Worm (Caenorhabditis elegans): ENCODE data around the gene clec-163.

DNA sequence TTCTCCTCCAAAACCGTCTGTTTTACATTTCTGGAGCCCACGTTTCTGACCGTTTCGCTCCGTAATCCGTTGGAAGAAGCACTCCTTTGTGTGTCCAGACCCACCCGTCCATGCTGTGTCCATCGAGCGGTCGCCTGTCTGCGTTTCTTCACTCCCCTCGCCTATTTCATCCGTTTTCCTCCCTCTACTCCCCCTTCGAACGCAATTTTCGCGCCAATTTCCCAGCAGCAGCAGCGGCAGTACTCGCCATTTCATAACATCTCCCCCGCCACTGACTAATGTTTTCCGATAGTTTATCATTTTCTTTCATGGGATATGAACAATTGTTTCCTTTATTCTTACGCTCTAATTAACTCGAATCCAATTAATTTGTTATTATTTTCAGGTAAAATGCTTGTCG lies 13.8 kb downstream of the clec-163 start:
- TF ChIP-seq ama-1 (optimal IDR thresholded peaks at IDR 0.05): no peak
- TF ChIP-seq fos-1 (tag; optimal IDR thresholded peaks at IDR 0.05): no peak
- no peak for TF ChIP-seq unc-98 (GFP tag; IDR thresholded peaks at IDR 0.05)
- TF ChIP-seq nhr-77 (tag; optimal IDR thresholded peaks at IDR 0.05): no peak
- TF ChIP-seq efl-1 (optimal IDR thresholded peaks at IDR 0.05): peak; percentile 29 to 80
- TF ChIP-seq efl-1 (GFP tag; optimal IDR thresholded peaks at IDR 0.05 in 1 of 2): peak; percentile 49 to 92
- TF ChIP-seq nhr-237 (tag; optimal IDR thresholded peaks at IDR 0.05): no peak
- peak; percentile 6 for TF ChIP-seq xbp-1 (tag; optimal IDR thresholded peaks at IDR 0.05)
- TF ChIP-seq unc-30 (tag; optimal IDR thresholded peaks at IDR 0.05): no peak
- TF ChIP-seq pax-3 (tag; optimal IDR thresholded peaks at IDR 0.05): no peak
- no peak for TF ChIP-seq fkh-10 (GFP tag; optimal IDR thresholded peaks at IDR 0.05)
- no peak for TF ChIP-seq mep-1 (tag; optimal IDR thresholded peaks at IDR 0.05)
- TF ChIP-seq lin-39 (tag; optimal IDR thresholded peaks at IDR 0.05): no peak
